Worm (Caenorhabditis elegans) whole organism, L2 larva: Measurements from ENCODE around the gene act-2.

Experiments used
- nhr-23 ChIP-seq: fragments of 150-350 bp; optimal IDR thresholded peaks from 2 replicates; lab custom pipeline; 2014; ENCODE audit warnings: missing biosample characterization, missing genetic modification reagents, missing genetic modification characterization
- unc-62 ChIP-seq: fragments of 150-350 bp; optimal IDR thresholded peaks from 2 replicates; lab custom pipeline; 2014; ENCODE audit warnings: missing biosample characterization, missing genetic modification reagents, missing genetic modification characterization
- ztf-4 ChIP-seq: fragments of 150-350 bp; optimal IDR thresholded peaks from 2 replicates; lab custom pipeline; 2014; ENCODE audit warnings: missing biosample characterization, missing genetic modification characterization

DNA sequence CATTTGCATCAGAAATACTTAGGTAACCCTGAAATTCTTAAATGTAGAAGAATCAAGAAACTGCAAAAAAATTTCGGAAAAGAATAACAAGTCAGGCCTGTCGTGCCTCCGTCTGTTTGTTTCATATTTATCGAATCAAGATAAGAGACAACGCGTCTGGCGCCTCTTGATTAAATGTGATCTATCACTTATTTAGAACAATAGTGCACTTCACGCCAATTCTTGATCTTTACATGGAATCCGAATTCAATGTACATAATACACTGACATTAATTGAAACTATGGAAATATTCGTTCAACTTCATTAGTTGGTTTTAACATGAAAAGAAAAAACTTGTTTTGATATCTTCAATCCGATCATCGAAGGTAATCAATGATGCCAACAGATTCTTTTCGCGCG, 44.5 kb upstream of the act-2 start, which contains the start of gene mboa-2:
- no peak for TF ChIP-seq unc-62
- no peak for TF ChIP-seq nhr-23
- peak; percentile 56 for TF ChIP-seq ztf-4
